Fruit fly (Drosophila melanogaster): ENCODE data around the gene rod.
A peak's percentile ranks its signal among the peaks of the same experiment; 100 is the strongest.

Gene rod

DNA sequence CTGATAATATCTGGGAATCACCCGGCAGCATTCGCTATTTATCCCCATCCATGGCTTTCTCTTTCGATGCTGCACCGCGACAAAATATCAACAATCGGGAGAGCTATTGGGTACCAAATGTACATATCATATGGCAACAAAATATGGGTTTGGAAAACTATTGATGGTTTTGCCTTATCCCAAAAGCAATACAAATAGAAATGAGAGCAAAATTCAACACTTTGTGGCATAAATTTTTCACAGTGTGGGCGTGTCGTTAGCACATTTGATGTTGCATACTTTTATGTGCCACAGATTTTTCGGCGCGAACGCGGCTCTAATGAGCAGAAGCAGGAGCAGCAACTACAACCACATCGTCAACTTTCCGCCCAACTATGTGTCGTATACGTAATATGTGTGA, 51.6 kb downstream of the rod start (continued):
- no peak for TF ChIP-seq Mad (GFP tag; optimal IDR thresholded peaks at IDR 0.05)
- TF ChIP-seq CG13123 (GFP tag; optimal IDR thresholded peaks at IDR 0.05) = no peak
- TF ChIP-seq CG31441 (GFP tag; IDR thresholded peaks at IDR 0.05) = no peak
- TF ChIP-seq Meics (GFP tag; optimal IDR thresholded peaks at IDR 0.05) = peak; percentile 1
- no peak for TF ChIP-seq bbx (GFP tag; IDR thresholded peaks at IDR 0.05; ENCODE audit: partially characterized antibody)
- peak; percentile 55 for TF ChIP-seq gem (tag; optimal IDR thresholded peaks at IDR 0.05)
- TF ChIP-seq CG13894 (tag; optimal IDR thresholded peaks at IDR 0.05) = no peak
- TF ChIP-seq Dref (GFP tag; IDR thresholded peaks at IDR 0.05) = no peak
- no peak for TF ChIP-seq esg (GFP tag; conservative IDR thresholded peaks at IDR 0.05)
- TF ChIP-seq CG10366 (GFP tag; IDR thresholded peaks at IDR 0.05) = peak; percentile 14; the same call in 1 of the 2 replicates
- no peak; the same call in 1 of the 2 replicates for TF ChIP-seq Rx (GFP tag; IDR thresholded peaks at IDR 0.05)
- TF ChIP-seq dm (GFP tag; optimal IDR thresholded peaks at IDR 0.05) = no peak
- TF ChIP-seq Med (GFP tag) = peak; percentile 86
- TF ChIP-seq nom (GFP tag; optimal IDR thresholded peaks at IDR 0.05) = no peak
- no peak for TF ChIP-seq Drgx (GFP tag; IDR thresholded peaks at IDR 0.05)
- TF ChIP-seq CG14050 (GFP tag; IDR thresholded peaks at IDR 0.05) = no peak
- TF ChIP-seq row (GFP tag; IDR thresholded peaks at IDR 0.05) = peak; percentile 24; the same call in 2 of the 3 replicates
- no peak for TF ChIP-seq CG6175 (GFP tag; IDR thresholded peaks at IDR 0.05)
- peak; percentile 1 for TF ChIP-seq CG15514 (GFP tag; optimal IDR thresholded peaks at IDR 0.05)
- TF ChIP-seq nmo (GFP tag; optimal IDR thresholded peaks at IDR 0.05) = peak; percentile 2
- no peak for TF ChIP-seq ci (GFP tag; IDR thresholded peaks at IDR 0.05)
- no peak for TF ChIP-seq toy (GFP tag; IDR thresholded peaks at IDR 0.05)
- no peak for TF ChIP-seq CG2202 (tag; optimal IDR thresholded peaks at IDR 0.05)
- TF ChIP-seq CG42726 (GFP tag; IDR thresholded peaks at IDR 0.05; ENCODE audit: partially characterized antibody) = no peak
- TF ChIP-seq CG11504 (tag; optimal IDR thresholded peaks at IDR 0.05) = peak; percentile 37
- TF ChIP-seq CG12155 (GFP tag; optimal IDR thresholded peaks at IDR 0.05) = no peak
- no peak for TF ChIP-seq ara (GFP tag; IDR thresholded peaks at IDR 0.05)
- TF ChIP-seq CG14441 (GFP tag; IDR thresholded peaks at IDR 0.05) = no peak
- TF ChIP-seq NK7.1 (GFP tag; optimal IDR thresholded peaks at IDR 0.05) = no peak
- no peak for TF ChIP-seq CG18764 (GFP tag; optimal IDR thresholded peaks at IDR 0.05)
- no peak for TF ChIP-seq Eip74EF (GFP tag; optimal IDR thresholded peaks at IDR 0.05)
- no peak for TF ChIP-seq CG14667 (GFP tag; IDR thresholded peaks at IDR 0.05)
- 0 out of 2 replicates have a peak, but pooled peaks have one; percentile 15 for TF ChIP-seq Ada2b (GFP tag; IDR thresholded peaks at IDR 0.05)
- TF ChIP-seq BEAF-32 (GFP tag; optimal IDR thresholded peaks at IDR 0.05) = no peak
- no peak for TF ChIP-seq CG15696 (tag; optimal IDR thresholded peaks at IDR 0.05)
- TF ChIP-seq CG10274 (GFP tag; optimal IDR thresholded peaks at IDR 0.05) = no peak
- TF ChIP-seq hkb (optimal IDR thresholded peaks at IDR 0.05) = no peak
- TF ChIP-seq hkb (GFP tag; IDR thresholded peaks at IDR 0.05) = no peak
- no peak for TF ChIP-seq HLH3B (GFP tag; IDR thresholded peaks at IDR 0.05)
- TF ChIP-seq br (optimal IDR thresholded peaks at IDR 0.05) = no peak
- TF ChIP-seq bcd (GFP tag; optimal IDR thresholded peaks at IDR 0.05) = no peak
- no peak for TF ChIP-seq CG4707 (GFP tag; optimal IDR thresholded peaks at IDR 0.05)
- TF ChIP-seq lbe (GFP tag; optimal IDR thresholded peaks at IDR 0.05) = no peak
- no peak for TF ChIP-seq vfl (GFP tag; optimal IDR thresholded peaks at IDR 0.05)
- no peak for TF ChIP-seq MBD-R2 (GFP tag; IDR thresholded peaks at IDR 0.05)
- TF ChIP-seq ase (GFP tag; IDR thresholded peaks at IDR 0.05) = no peak
- TF ChIP-seq Abd-B (GFP tag; optimal IDR thresholded peaks at IDR 0.05) = no peak
- TF ChIP-seq CG15269 (tag; optimal IDR thresholded peaks at IDR 0.05) = no peak
- peak; percentile 23 for TF ChIP-seq dmrt99B (tag; optimal IDR thresholded peaks at IDR 0.05)
- TF ChIP-seq Hr3 (GFP tag; optimal IDR thresholded peaks at IDR 0.05) = no peak
- no peak for TF ChIP-seq gsb-n (tag; optimal IDR thresholded peaks at IDR 0.05)
- TF ChIP-seq CG7987 (GFP tag; optimal IDR thresholded peaks at IDR 0.05) = no peak

Data from whole organism, embryonic.